Fruit fly (Drosophila melanogaster) whole organism, embryonic: Measurements from ENCODE around the gene CG17154.

ENCODE experiments used
- Asciz ChIP-seq: fragments of 200-800 bp; sonication (Bioruptor generic); optimal IDR thresholded peaks from 2 replicates; lab custom pipeline; 2017; ENCODE audit warnings: missing biosample characterization, mild to moderate bottlenecking, missing genetic modification characterization, missing genetic modification reagents
- Bteb2 ChIP-seq: fragments of 200-800 bp; sonication (Bioruptor generic); optimal IDR thresholded peaks from 2 replicates; lab custom pipeline; 2016; ENCODE audit warnings: missing biosample characterization, missing genetic modification characterization
- CG10366 ChIP-seq: fragments of 200-800 bp; sonication (Bioruptor generic); IDR thresholded peaks from 2 replicates; pipeline ENCODE4 v1.3.6; 2022; ENCODE audit warnings: missing biosample characterization, missing genetic modification characterization
- CG10979 ChIP-seq: fragments of 200-800 bp; sonication (Bioruptor generic); optimal IDR thresholded peaks from 2 replicates; lab custom pipeline; 2018; ENCODE audit warnings: missing biosample characterization, mild to moderate bottlenecking, missing genetic modification characterization, moderate library complexity
- CG11456 ChIP-seq: fragments of 200-800 bp; sonication (Bioruptor generic); IDR thresholded peaks from 3 replicates; pipeline ENCODE4 v1.3.6; 2022; ENCODE audit warnings: missing biosample characterization, missing genetic modification characterization
- CG12104 ChIP-seq: fragments of 200-800 bp; sonication (Bioruptor generic); optimal IDR thresholded peaks from 3 replicates; lab custom pipeline; 2016; ENCODE audit warnings: missing biosample characterization, missing genetic modification characterization
- CG12155 ChIP-seq: fragments of 200-800 bp; sonication (Bioruptor generic); optimal IDR thresholded peaks from 3 replicates; lab custom pipeline; 2016; ENCODE audit warnings: missing biosample characterization, missing genetic modification characterization
- CG12391 ChIP-seq: fragments of 200-800 bp; sonication (Bioruptor generic); optimal IDR thresholded peaks from 3 replicates; lab custom pipeline; 2018; ENCODE audit warnings: missing biosample characterization, mild to moderate bottlenecking, missing genetic modification characterization, moderate library complexity
- CG13424 ChIP-seq: fragments of 200-800 bp; sonication (Bioruptor generic); optimal IDR thresholded peaks from 2 replicates; lab custom pipeline; 2019; ENCODE audit warnings: missing biosample characterization, mild to moderate bottlenecking, missing genetic modification characterization, moderate library complexity
- CG14710 ChIP-seq: fragments of 200-800 bp; sonication (Bioruptor generic); optimal IDR thresholded peaks from 3 replicates; lab custom pipeline; 2019; ENCODE audit warnings: missing biosample characterization, mild to moderate bottlenecking, missing genetic modification characterization, moderate library complexity
- CG15011 ChIP-seq: fragments of 200-800 bp; sonication (Bioruptor generic); optimal IDR thresholded peaks from 3 replicates; lab custom pipeline; 2018; ENCODE audit warnings: missing biosample characterization, mild to moderate bottlenecking, missing genetic modification characterization
- CG17328 ChIP-seq: fragments of 200-800 bp; sonication (Bioruptor generic); IDR thresholded peaks from 2 replicates; pipeline ENCODE4 v1.3.6; 2022; ENCODE audit warnings: missing biosample characterization, missing genetic modification characterization
- CG17829 ChIP-seq: fragments of 200-800 bp; optimal IDR thresholded peaks from 2 replicates; lab custom pipeline; 2019; ENCODE audit warnings: missing biosample characterization, mild to moderate bottlenecking, missing genetic modification characterization, moderate library complexity
- CG17912 ChIP-seq: fragments of 200-800 bp; sonication (Bioruptor generic); optimal IDR thresholded peaks from 2 replicates; lab custom pipeline; 2018; ENCODE audit warnings: missing biosample characterization, mild to moderate bottlenecking, missing genetic modification characterization
- CG2199 ChIP-seq: fragments of 200-800 bp; sonication (Bioruptor generic); IDR thresholded peaks from 3 replicates; pipeline ENCODE4 v1.3.6; 2022; ENCODE audit warnings: missing biosample characterization, missing genetic modification characterization
- CG2678 ChIP-seq: fragments of 200-800 bp; sonication (Bioruptor generic); optimal IDR thresholded peaks from 3 replicates; lab custom pipeline; 2019; ENCODE audit warnings: missing biosample characterization, mild to moderate bottlenecking, missing genetic modification characterization, moderate library complexity
- CG3065 ChIP-seq: fragments of 200-800 bp; sonication (Bioruptor generic); optimal IDR thresholded peaks from 2 replicates; lab custom pipeline; 2016; ENCODE audit warnings: missing biosample characterization, missing genetic modification characterization
- CG31365 ChIP-seq: fragments of 200-800 bp; sonication (Bioruptor generic); optimal IDR thresholded peaks from 2 replicates; lab custom pipeline; 2018; ENCODE audit warnings: missing biosample characterization, mild to moderate bottlenecking, missing genetic modification characterization
- CG32532 ChIP-seq: fragments of 200-800 bp; sonication (Bioruptor generic); IDR thresholded peaks from 2 replicates; pipeline ENCODE4 v1.3.6; 2022; ENCODE audit warnings: missing biosample characterization, missing genetic modification characterization
- CG34224 ChIP-seq: fragments of 200-800 bp; sonication (Bioruptor generic); IDR thresholded peaks from 3 replicates; pipeline ENCODE4 v1.3.6; 2022; ENCODE audit warnings: missing biosample characterization, missing genetic modification characterization; ENCODE audit not compliant: partially characterized antibody
- CG6175 ChIP-seq: fragments of 200-800 bp; sonication (Bioruptor generic); IDR thresholded peaks from 3 replicates; pipeline ENCODE4 v1.3.6; 2022; ENCODE audit warnings: missing biosample characterization, missing genetic modification characterization
- CG6689 ChIP-seq: fragments of 200-800 bp; sonication (Bioruptor generic); IDR thresholded peaks from 2 replicates; pipeline ENCODE4 v1.3.6; 2022; ENCODE audit warnings: missing biosample characterization, missing genetic modification characterization
- CG7786 ChIP-seq: fragments of 200-800 bp; sonication (Bioruptor generic); optimal IDR thresholded peaks from 2 replicates; lab custom pipeline; 2016; ENCODE audit warnings: missing biosample characterization, missing genetic modification characterization
- CTCF ChIP-seq: fragments of 200-800 bp; sonication (Bioruptor generic); optimal IDR thresholded peaks from 2 replicates; lab custom pipeline; 2017; ENCODE audit warnings: missing biosample characterization, mild to moderate bottlenecking, missing genetic modification characterization, moderate library complexity
- Chrac-16 ChIP-seq: fragments of 200-800 bp; sonication (Bioruptor generic); optimal IDR thresholded peaks from 3 replicates; lab custom pipeline; 2016; ENCODE audit warnings: missing biosample characterization, missing genetic modification characterization
- Dbx ChIP-seq: fragments of 200-800 bp; sonication (Bioruptor generic); IDR thresholded peaks from 3 replicates; pipeline ENCODE4 v1.3.6; 2022; ENCODE audit warnings: missing biosample characterization, missing genetic modification characterization
- H15 ChIP-seq: fragments of 200-800 bp; sonication (Bioruptor generic); IDR thresholded peaks from 3 replicates; pipeline ENCODE4 v1.3.6; 2022; ENCODE audit warnings: missing biosample characterization, missing genetic modification characterization
- HHEX ChIP-seq: fragments of 200-800 bp; sonication (Bioruptor generic); optimal IDR thresholded peaks from 3 replicates; lab custom pipeline; 2017; ENCODE audit warnings: missing biosample characterization, mild to moderate bottlenecking, missing genetic modification characterization, missing genetic modification reagents
- HLHmδ ChIP-seq: fragments of 200-800 bp; sonication (Bioruptor generic); optimal IDR thresholded peaks from 2 replicates; lab custom pipeline; 2018; ENCODE audit warnings: missing biosample characterization, mild to moderate bottlenecking, missing genetic modification characterization, moderate library complexity
- NfI ChIP-seq: fragments of 200-800 bp; sonication (Bioruptor generic); optimal IDR thresholded peaks from 3 replicates; lab custom pipeline; 2018; ENCODE audit warnings: missing biosample characterization, mild to moderate bottlenecking, missing genetic modification characterization, moderate library complexity
- Rx ChIP-seq: fragments of 200-800 bp; sonication (Bioruptor generic); IDR thresholded peaks from 2 replicates; pipeline ENCODE4 v1.3.6; 2022; ENCODE audit warnings: missing biosample characterization, missing genetic modification characterization
- Sox100B ChIP-seq: fragments of 200-800 bp; sonication (Bioruptor generic); optimal IDR thresholded peaks from 3 replicates; lab custom pipeline; 2018; ENCODE audit warnings: missing biosample characterization, mild to moderate bottlenecking, missing genetic modification characterization
- Ssrp ChIP-seq: fragments of 200-800 bp; sonication (Bioruptor generic); optimal IDR thresholded peaks from 2 replicates; lab custom pipeline; 2018; ENCODE audit warnings: missing biosample characterization, mild to moderate bottlenecking, missing genetic modification characterization, moderate library complexity
- Xrp1 ChIP-seq: fragments of 200-800 bp; sonication (Bioruptor generic); IDR thresholded peaks from 2 replicates; pipeline ENCODE4 v1.3.6; 2022; ENCODE audit warnings: missing biosample characterization, missing genetic modification characterization
- al ChIP-seq: fragments of 200-800 bp; sonication (Bioruptor generic); IDR thresholded peaks from 2 replicates; pipeline ENCODE4 v1.3.6; 2022; ENCODE audit warnings: missing biosample characterization, missing genetic modification characterization
- bsh ChIP-seq, 2 experiments: fragments of 200-800 bp; sonication (Bioruptor generic); optimal IDR thresholded peaks; 2 replicates each; lab custom pipeline; 2017 to 2018; ENCODE audit warnings: mild to moderate bottlenecking in 2 of 2, missing biosample characterization in 2 of 2, missing genetic modification characterization in 2 of 2, moderate library complexity in 1 of 2
- chn ChIP-seq: fragments of 200-800 bp; sonication (Bioruptor generic); optimal IDR thresholded peaks from 2 replicates; lab custom pipeline; 2016; ENCODE audit warnings: missing biosample characterization, missing genetic modification characterization
- dati ChIP-seq: fragments of 200-800 bp; sonication (Bioruptor generic); IDR thresholded peaks from 2 replicates; pipeline ENCODE4 v1.3.6; 2022; ENCODE audit warnings: missing biosample characterization, missing genetic modification characterization
- dmrt99B ChIP-seq: fragments of 200-800 bp; sonication (Bioruptor generic); optimal IDR thresholded peaks from 2 replicates; lab custom pipeline; 2018; ENCODE audit warnings: missing biosample characterization, mild to moderate bottlenecking, missing genetic modification characterization, moderate library complexity
- dpn ChIP-seq, 2 experiments: fragments of 200-800 bp; sonication (Bioruptor generic); optimal IDR thresholded peaks; 3 replicates each; lab custom pipeline; 2016; ENCODE audit warnings: missing biosample characterization in 2 of 2, missing genetic modification characterization in 2 of 2
- ems ChIP-seq: fragments of 200-800 bp; sonication (Bioruptor generic); optimal IDR thresholded peaks from 3 replicates; lab custom pipeline; 2016; ENCODE audit warnings: missing biosample characterization, missing genetic modification characterization
- fd102C ChIP-seq: fragments of 200-800 bp; sonication (Bioruptor generic); optimal IDR thresholded peaks from 2 replicates; lab custom pipeline; 2018; ENCODE audit warnings: missing biosample characterization, mild to moderate bottlenecking, missing genetic modification characterization, moderate library complexity
- fu2 ChIP-seq: fragments of 200-800 bp; sonication (Bioruptor generic); optimal IDR thresholded peaks from 2 replicates; lab custom pipeline; 2016; ENCODE audit warnings: missing biosample characterization, missing genetic modification characterization
- grn ChIP-seq: fragments of 200-800 bp; sonication (Bioruptor generic); optimal IDR thresholded peaks from 3 replicates; lab custom pipeline; 2017; ENCODE audit warnings: missing biosample characterization, missing genetic modification characterization
- maf-S ChIP-seq: fragments of 200-800 bp; sonication (Bioruptor generic); optimal IDR thresholded peaks from 2 replicates; lab custom pipeline; 2016; ENCODE audit warnings: missing biosample characterization, missing genetic modification characterization
- mam ChIP-seq: fragments of 200-800 bp; sonication (Bioruptor generic); optimal IDR thresholded peaks from 3 replicates; lab custom pipeline; 2016; ENCODE audit warnings: missing biosample characterization, missing genetic modification characterization
- odd ChIP-seq: fragments of 200-800 bp; sonication (Bioruptor generic); optimal IDR thresholded peaks from 2 replicates; lab custom pipeline; 2017; ENCODE audit warnings: missing biosample characterization, mild to moderate bottlenecking, missing genetic modification characterization
- stc ChIP-seq: fragments of 200-800 bp; sonication (Bioruptor generic); IDR thresholded peaks from 2 replicates; pipeline ENCODE4 v1.3.6; 2022; ENCODE audit warnings: missing biosample characterization, missing genetic modification characterization
- stwl ChIP-seq: fragments of 200-800 bp; sonication (Bioruptor generic); optimal IDR thresholded peaks from 3 replicates; lab custom pipeline; 2018; ENCODE audit warnings: missing biosample characterization, mild to moderate bottlenecking, missing genetic modification characterization, moderate library complexity
- tio ChIP-seq: fragments of 200-800 bp; sonication (Bioruptor generic); optimal IDR thresholded peaks from 2 replicates; lab custom pipeline; 2017; ENCODE audit warnings: missing biosample characterization, missing genetic modification characterization, inconsistent platforms
- zf30C ChIP-seq: fragments of 200-800 bp; sonication (Bioruptor generic); optimal IDR thresholded peaks from 3 replicates; lab custom pipeline; 2018; ENCODE audit warnings: missing biosample characterization, mild to moderate bottlenecking, missing genetic modification characterization
- zfh2 ChIP-seq: fragments of 200-800 bp; sonication (Bioruptor generic); optimal IDR thresholded peaks from 2 replicates; lab custom pipeline; 2016; ENCODE audit warnings: missing biosample characterization, missing genetic modification characterization

The CG17154 gene

dm6 chr3L:12062219-12062618 is 26.2 kb upstream of the CG17154 start (continued):
- 0 out of 2 replicates have a peak, but pooled peaks have one; percentile 9 for TF ChIP-seq dati (GFP tag; lab: Robert Waterston, UW)
- peak; percentile 55 for TF ChIP-seq zf30C
- no peak for TF ChIP-seq CG12104 (GFP tag; lab: Kevin White, UChicago)
- peak; percentile 27 for TF ChIP-seq CG17829
- peak; percentile 21 for TF ChIP-seq tio (GFP tag; lab: Kevin White, UChicago)
- no peak for TF ChIP-seq HHEX (GFP tag; lab: Kevin White, UChicago)
- no peak for TF ChIP-seq CG12155
- TF ChIP-seq CG12391 (tag; lab: Kevin White, UChicago), result peak; percentile 9
- TF ChIP-seq odd, result no peak
- peak in 1 of 2 experiments; percentile 60 for TF ChIP-seq bsh (GFP tag; optimal IDR thresholded peaks at IDR 0.05; lab: Kevin White, UChicago)
- peak; percentile 60 for TF ChIP-seq CG10979
- peak; percentile 43; the same call in 1 of the 2 replicates for TF ChIP-seq Xrp1 (GFP tag; lab: Robert Waterston, UW)
- peak; percentile 12 for TF ChIP-seq CG2678 (tag; lab: Kevin White, UChicago)
- TF ChIP-seq Chrac-16 (GFP tag; lab: Kevin White, UChicago), result peak; percentile 5
- peak; percentile 7 for TF ChIP-seq CG13424 (tag; lab: Kevin White, UChicago)
- peak in 1 of 2 experiments; percentile 4 for TF ChIP-seq dpn (GFP tag; optimal IDR thresholded peaks at IDR 0.05; lab: Kevin White, UChicago)
- TF ChIP-seq chn, result peak; percentile 25
- TF ChIP-seq CG14710, result peak; percentile 41
- peak; percentile 32 for TF ChIP-seq Ssrp (tag; lab: Kevin White, UChicago)
- 0 out of 2 replicates have a peak, but pooled peaks have one; percentile 5 for TF ChIP-seq CG6689 (GFP tag; lab: Robert Waterston, UW)
- peak; percentile 8 for TF ChIP-seq grn (GFP tag; lab: Kevin White, UChicago)
- TF ChIP-seq, all 482 proteins: peak for 41

dm6 chr3L:12062788-12063218 is 25.6 kb upstream of the CG17154 start:
- TF ChIP-seq CG34224 (no peak), zfh2 (GFP tag; lab: Kevin White, UChicago) (no peak), CG32532 (GFP tag; lab: Robert Waterston, UW) (no peak), CG17328 (GFP tag; lab: Robert Waterston, UW) (peak; percentile 84), ems (GFP tag; lab: Kevin White, UChicago) (peak; percentile 25), CG7786 (GFP tag; lab: Kevin White, UChicago) (peak; percentile 33), CG11456 (GFP tag; lab: Robert Waterston, UW) (no peak), NfI (GFP tag; lab: Kevin White, UChicago) (peak; percentile 1), H15 (GFP tag; lab: Robert Waterston, UW) (0 out of 3 replicates have a peak, but pooled peaks have one; percentile 38), mam (GFP tag; lab: Kevin White, UChicago) (no peak), CG17912 (GFP tag; lab: Kevin White, UChicago) (no peak), CG10366 (GFP tag; lab: Robert Waterston, UW) (peak; percentile 33; the same call in 1 of the 2 replicates), CG6175 (GFP tag; lab: Robert Waterston, UW) (no peak), CG31365 (no peak), dmrt99B (tag; lab: Kevin White, UChicago) (peak; percentile 22), Bteb2 (GFP tag; lab: Kevin White, UChicago) (no peak), stwl (peak; percentile 26), HLHmδ (GFP tag; lab: Kevin White, UChicago) (peak; percentile 78), stc (GFP tag; lab: Robert Waterston, UW) (peak; percentile 32; the same call in 1 of the 2 replicates), CTCF (no peak), CG15011 (GFP tag; lab: Kevin White, UChicago) (no peak), al (GFP tag; lab: Robert Waterston, UW) (no peak), Asciz (GFP tag; lab: Kevin White, UChicago) (no peak), CG3065 (GFP tag; lab: Kevin White, UChicago) (peak; percentile 12), fu2 (GFP tag; lab: Kevin White, UChicago) (no peak), fd102C (peak; percentile 53), maf-S (GFP tag; lab: Kevin White, UChicago) (no peak), Dbx (no peak), Sox100B (no peak), Rx (GFP tag; lab: Robert Waterston, UW) (0 out of 2 replicates have a peak, but pooled peaks have one; percentile 37), CG2199 (GFP tag; lab: Robert Waterston, UW) (0 out of 3 replicates have a peak, but pooled peaks have one; percentile 53)
